Worm (Caenorhabditis elegans) whole organism, L4 larva: ENCODE results near the gene T05D4.5.

Source experiments
- R02D3.7 ChIP-seq: fragments of 150-350 bp; sonication (generic microtip); optimal IDR thresholded peaks from 3 replicates; lab custom pipeline; 2014; ENCODE audit warnings: missing biosample characterization, missing genetic modification characterization
- ZK337.2 ChIP-seq: fragments of 200-800 bp; sonication (Bioruptor generic); IDR thresholded peaks from 2 replicates; pipeline ENCODE4 v1.3.6; 2022; ENCODE audit warnings: missing genetic modification reagents, missing genetic modification characterization, missing compliant biosample characterization
- ama-1 ChIP-seq: fragments of 150-350 bp; optimal IDR thresholded peaks from 2 replicates; lab custom pipeline; 2014; ENCODE audit warnings: inconsistent platforms, mixed read lengths
- nhr-102 ChIP-seq: sonication (generic microtip); optimal IDR thresholded peaks from 2 replicates; lab custom pipeline; 2016; ENCODE audit warnings: mild to moderate bottlenecking, missing genetic modification characterization, moderate library complexity, missing compliant biosample characterization
- nhr-11 ChIP-seq: fragments of 150-350 bp; optimal IDR thresholded peaks from 2 replicates; lab custom pipeline; 2014; ENCODE audit warnings: missing biosample characterization, missing genetic modification characterization
- nhr-111 ChIP-seq: fragments of 200-800 bp; sonication (Bioruptor generic); optimal IDR thresholded peaks from 2 replicates; lab custom pipeline; 2018; ENCODE audit warnings: mild to moderate bottlenecking, missing genetic modification characterization, missing compliant biosample characterization
- nhr-237 ChIP-seq: sonication (generic microtip); optimal IDR thresholded peaks from 2 replicates; lab custom pipeline; 2017; ENCODE audit warnings: missing biosample characterization, missing genetic modification characterization
- nhr-28 ChIP-seq: fragments of 150-350 bp; optimal IDR thresholded peaks from 2 replicates; lab custom pipeline; 2014; ENCODE audit warnings: missing biosample characterization, missing genetic modification characterization
- ztf-11 ChIP-seq: fragments of 150-350 bp; optimal IDR thresholded peaks from 2 replicates; lab custom pipeline; 2014; ENCODE audit warnings: missing biosample characterization, missing genetic modification characterization

DNA sequence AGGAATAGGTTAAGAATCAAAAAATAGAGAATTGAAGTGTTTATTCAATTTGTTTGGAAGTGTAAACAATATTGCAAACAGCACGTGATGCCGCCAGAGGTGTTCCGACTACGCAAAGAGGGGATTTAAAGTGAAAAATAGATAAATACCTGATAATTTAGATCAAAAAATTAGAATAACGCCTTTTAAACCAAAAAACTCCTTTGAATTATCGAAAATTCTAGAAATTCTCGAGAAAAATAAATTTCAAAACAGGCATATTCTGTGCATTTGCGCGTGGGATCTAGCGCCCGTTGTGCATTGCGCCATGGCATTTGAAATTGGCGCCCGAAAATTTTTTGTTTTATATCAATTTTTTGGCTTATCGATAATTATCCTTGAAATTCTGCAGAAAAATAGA is 41.6 kb downstream of the T05D4.5 start, which contains the start of gene hip-1:
- TF ChIP-seq nhr-11 (tag; lab: Kevin White, UChicago) (no peak), ZK337.2 (no peak), nhr-111 (no peak), R02D3.7 (tag; lab: Kevin White, UChicago) (no peak), nhr-237 (tag; lab: Kevin White, UChicago) (no peak), ama-1 (lab: Kevin White, UChicago) (peak; percentile 9), ztf-11 (tag; lab: Kevin White, UChicago) (no peak), nhr-102 (tag; lab: Kevin White, UChicago) (no peak), nhr-28 (tag; lab: Kevin White, UChicago) (no peak)
